Worm (Caenorhabditis elegans): ENCODE results near the gene wrb-1.

Gene wrb-1

DNA sequence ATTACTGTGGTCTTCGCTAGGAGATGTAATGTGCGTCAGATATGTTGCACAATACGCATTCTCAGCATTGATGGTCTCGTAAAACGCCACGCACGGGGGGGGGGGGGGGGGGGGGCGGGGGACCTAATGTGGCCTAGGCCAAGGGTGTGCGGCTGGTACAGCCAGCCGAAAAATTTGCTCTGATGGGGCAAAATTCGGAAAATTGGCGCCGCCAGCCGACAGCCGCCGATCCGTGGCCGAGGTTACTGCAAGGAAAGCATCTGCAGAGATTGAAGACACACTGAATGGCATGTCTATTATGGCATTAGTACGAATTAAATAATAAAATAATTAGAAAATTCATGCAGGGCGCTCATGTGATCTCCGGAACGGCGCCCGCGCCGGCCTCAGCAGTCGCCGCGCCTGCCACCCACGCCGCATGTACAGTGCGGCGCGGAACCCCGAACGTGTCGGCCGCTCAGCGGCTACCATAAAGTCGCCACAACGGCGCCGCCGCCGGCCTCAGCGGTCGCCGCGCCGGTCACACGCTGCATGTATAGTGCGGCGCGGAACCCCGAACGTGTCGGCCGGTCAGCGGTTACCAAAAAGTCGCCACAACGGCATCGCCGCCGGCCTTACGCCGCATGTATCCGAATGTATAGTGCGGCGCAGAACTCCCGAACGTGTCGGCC is 3.5 kb downstream of the wrb-1 start, which contains the start of gene Y50D4A.6:
Gene Y50D4A.6, minus strand, starts transcription at position 51 of the 671 bp plus-strand sequence.
- TF ChIP-seq zip-8 (tag; optimal IDR thresholded peaks at IDR 0.05) (no peak), nhr-2 (tag; optimal IDR thresholded peaks at IDR 0.05) (no peak), nhr-12 (tag; optimal IDR thresholded peaks at IDR 0.05) (no peak), ham-2 (GFP tag; optimal IDR thresholded peaks at IDR 0.05) (no peak), tbx-8 (GFP tag; optimal IDR thresholded peaks at IDR 0.05) (no peak), bed-3 (GFP tag; optimal IDR thresholded peaks at IDR 0.05) (no peak), nhr-237 (tag; optimal IDR thresholded peaks at IDR 0.05) (no peak), unc-120 (tag; optimal IDR thresholded peaks at IDR 0.05; ENCODE audit: poor library complexity, severe bottlenecking) (no peak), lin-13 (tag; optimal IDR thresholded peaks at IDR 0.05) (no peak), mep-1 (tag; optimal IDR thresholded peaks at IDR 0.05) (no peak), ces-1 (GFP tag; optimal IDR thresholded peaks at IDR 0.05) (no peak), ceh-39 (tag; optimal IDR thresholded peaks at IDR 0.05) (no peak), elt-3 (tag; optimal IDR thresholded peaks at IDR 0.05) (no peak), blmp-1 (tag; optimal IDR thresholded peaks at IDR 0.05) (no peak), nhr-28 (tag; optimal IDR thresholded peaks at IDR 0.05) (no peak), cnd-1 (tag; optimal IDR thresholded peaks at IDR 0.05) (no peak), snpc-4 (tag; optimal IDR thresholded peaks at IDR 0.05) (no peak), nhr-76 (tag; optimal IDR thresholded peaks at IDR 0.05) (no peak), ceh-83 (GFP tag; optimal IDR thresholded peaks at IDR 0.05) (no peak)

ce11 chrV:1201717-1202116 is 5.8 kb downstream of the wrb-1 start:
- TF ChIP-seq ces-1 (GFP tag; optimal IDR thresholded peaks at IDR 0.05) (no peak), M03D4.4 (tag; optimal IDR thresholded peaks at IDR 0.05) (no peak), nhr-237 (tag; optimal IDR thresholded peaks at IDR 0.05) (no peak), hlh-1 (tag; optimal IDR thresholded peaks at IDR 0.05) (no peak)

ce11 chrV:1206971-1207370 is 11.1 kb downstream of the wrb-1 start, which contains the start of gene Y50D4A.5:
TSS of gene Y50D4A.5 (plus strand) at chrV:1207307.
- peak; percentile 11 for TF ChIP-seq mls-2 (tag; optimal IDR thresholded peaks at IDR 0.05)
- no peak for TF ChIP-seq ham-2 (GFP tag; optimal IDR thresholded peaks at IDR 0.05)
- TF ChIP-seq ces-1 (GFP tag; optimal IDR thresholded peaks at IDR 0.05): peak; percentile 64
- TF ChIP-seq lsy-2 (tag; optimal IDR thresholded peaks at IDR 0.05): no peak

DNA sequence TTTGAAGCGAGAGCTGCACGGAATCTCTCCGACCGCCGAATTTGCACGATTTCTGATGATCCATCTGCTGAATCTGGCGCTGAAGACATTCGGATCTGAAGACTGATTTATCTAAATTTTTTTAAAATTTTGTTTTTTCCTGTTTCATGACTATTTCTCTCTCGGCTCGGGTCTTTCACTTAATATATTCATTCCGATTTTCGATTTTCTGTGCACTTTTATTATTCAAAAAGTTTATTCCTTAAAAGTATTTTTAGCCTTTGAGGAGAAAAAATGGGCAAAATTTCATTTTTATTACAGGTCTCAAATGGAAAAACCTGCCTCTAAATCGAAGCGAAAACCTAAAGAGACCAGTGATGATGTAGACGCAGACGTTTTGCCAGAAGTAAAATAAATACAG is 11.7 kb downstream of the wrb-1 start, which contains the start of gene Y50D4A.1:
Gene Y50D4A.1, plus strand, starts transcription at position 301 of the 400 bp plus-strand sequence.
- TF ChIP-seq pha-4 (tag; optimal IDR thresholded peaks at IDR 0.05) (no peak), drap-1 (GFP tag; optimal IDR thresholded peaks at IDR 0.05) (no peak), ceh-43 (GFP tag; optimal IDR thresholded peaks at IDR 0.05) (no peak), ztf-11 (tag; optimal IDR thresholded peaks at IDR 0.05) (no peak), nhr-12 (tag; optimal IDR thresholded peaks at IDR 0.05) (no peak), hlh-1 (tag; optimal IDR thresholded peaks at IDR 0.05) (no peak), ces-1 (GFP tag; optimal IDR thresholded peaks at IDR 0.05) (no peak), lin-32 (GFP tag; optimal IDR thresholded peaks at IDR 0.05) (no peak), lsy-2 (tag; optimal IDR thresholded peaks at IDR 0.05) (no peak), mep-1 (tag; optimal IDR thresholded peaks at IDR 0.05) (no peak)

DNA sequence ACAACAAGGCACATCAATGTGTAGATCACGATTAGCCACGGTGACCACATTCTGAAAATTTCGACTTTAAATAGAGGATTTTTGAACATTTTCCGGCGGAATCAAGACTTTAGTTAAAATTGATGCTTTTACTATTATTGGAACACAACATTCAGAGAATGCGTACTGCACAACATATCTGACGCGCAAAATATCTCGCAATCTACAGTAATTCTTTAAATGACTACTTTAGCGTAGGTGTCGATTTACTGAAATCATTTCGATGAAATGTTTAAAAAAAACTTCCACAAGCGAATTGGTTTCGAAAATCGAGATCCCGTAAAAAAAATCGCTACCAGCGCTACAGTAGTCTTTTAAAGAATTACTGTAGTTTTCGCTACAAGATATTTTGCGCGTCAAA is 24.6 kb downstream of the wrb-1 start, which contains the start of gene Y50D4A.10:
Gene Y50D4A.10, minus strand, starts transcription at position 57 of the 400 bp plus-strand sequence.
- TF ChIP-seq ceh-83 (GFP tag; optimal IDR thresholded peaks at IDR 0.05): no peak
- peak; percentile 84 for TF ChIP-seq zip-8 (tag; optimal IDR thresholded peaks at IDR 0.05)
- TF ChIP-seq bed-3 (GFP tag; optimal IDR thresholded peaks at IDR 0.05): no peak

- no peak for TF ChIP-seq nhr-12 (tag; optimal IDR thresholded peaks at IDR 0.05)
- peak; percentile 98 for TF ChIP-seq ces-1 (GFP tag; optimal IDR thresholded peaks at IDR 0.05)
Measured at ce11 chrV:1223559-1223958, 27.7 kb downstream of the wrb-1 start.

DNA sequence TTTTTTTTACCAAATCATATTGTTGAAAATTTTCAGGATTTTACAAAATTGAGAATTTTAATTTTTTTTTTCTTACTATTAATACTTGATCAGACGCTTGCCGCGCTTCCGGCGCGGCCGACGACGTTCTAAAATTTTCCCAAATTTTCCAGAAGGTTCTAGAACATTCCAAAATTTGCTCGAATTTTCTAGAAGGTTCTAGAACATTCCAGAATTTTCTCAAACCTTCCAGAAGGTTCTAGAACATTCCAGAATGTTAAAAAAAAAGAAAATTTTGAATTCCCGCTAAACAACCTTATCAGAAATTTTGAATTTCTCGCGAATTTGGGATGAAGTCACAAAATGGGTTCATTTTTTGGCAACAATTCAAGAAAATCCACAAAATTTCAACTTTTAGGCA is 30.4 kb downstream of the wrb-1 start:
- TF ChIP-seq ceh-83 (GFP tag; optimal IDR thresholded peaks at IDR 0.05) (no peak), elt-3 (tag; optimal IDR thresholded peaks at IDR 0.05) (no peak), cnd-1 (tag; optimal IDR thresholded peaks at IDR 0.05) (no peak), ceh-39 (tag; optimal IDR thresholded peaks at IDR 0.05) (no peak), sptf-1 (tag; optimal IDR thresholded peaks at IDR 0.05) (no peak), bed-3 (GFP tag; optimal IDR thresholded peaks at IDR 0.05) (no peak), nhr-2 (tag; optimal IDR thresholded peaks at IDR 0.05) (no peak), ces-1 (GFP tag; optimal IDR thresholded peaks at IDR 0.05) (no peak), snpc-4 (tag; optimal IDR thresholded peaks at IDR 0.05) (no peak), nhr-76 (tag; optimal IDR thresholded peaks at IDR 0.05) (no peak), M03D4.4 (tag; optimal IDR thresholded peaks at IDR 0.05) (no peak), nhr-12 (tag; optimal IDR thresholded peaks at IDR 0.05) (no peak), hlh-1 (tag; optimal IDR thresholded peaks at IDR 0.05) (no peak), unc-39 (tag; optimal IDR thresholded peaks at IDR 0.05) (no peak), mls-2 (tag; optimal IDR thresholded peaks at IDR 0.05) (no peak), zip-8 (tag; optimal IDR thresholded peaks at IDR 0.05) (no peak)

Data from whole organism, mixed stage, embryonic.